Fruit fly (Drosophila melanogaster) whole organism, prepupa: Measurements from ENCODE around the gene NHP2.

ENCODE experiments used
- CG10631 ChIP-seq: fragments of 200-800 bp; sonication (Bioruptor generic); optimal IDR thresholded peaks from 2 replicates; lab custom pipeline; 2016; ENCODE audit warnings: missing biosample characterization, missing genetic modification characterization
- CG10669 ChIP-seq: fragments of 200-800 bp; sonication (Bioruptor generic); optimal IDR thresholded peaks from 3 replicates; lab custom pipeline; 2018; ENCODE audit warnings: missing biosample characterization, mild to moderate bottlenecking, missing genetic modification characterization, moderate library complexity
- CG11762 ChIP-seq: fragments of 200-800 bp; sonication (Bioruptor generic); optimal IDR thresholded peaks from 3 replicates; lab custom pipeline; 2016; ENCODE audit warnings: missing biosample characterization, missing genetic modification characterization; ENCODE audit not compliant: insufficient read depth
- CG11902 ChIP-seq: fragments of 200-800 bp; sonication (Bioruptor generic); optimal IDR thresholded peaks from 3 replicates; lab custom pipeline; 2016; ENCODE audit warnings: missing biosample characterization, missing genetic modification characterization
- CG1621 ChIP-seq: fragments of 200-800 bp; sonication (Bioruptor generic); optimal IDR thresholded peaks from 3 replicates; lab custom pipeline; 2018; ENCODE audit warnings: missing biosample characterization, mild to moderate bottlenecking, missing genetic modification characterization
- CG16779 ChIP-seq: fragments of 200-800 bp; sonication (Bioruptor generic); optimal IDR thresholded peaks from 3 replicates; lab custom pipeline; 2017; ENCODE audit warnings: missing biosample characterization, mild to moderate bottlenecking, missing genetic modification characterization
- CG3032 ChIP-seq: fragments of 200-800 bp; optimal IDR thresholded peaks from 2 replicates; lab custom pipeline; 2019; ENCODE audit warnings: missing biosample characterization, mild to moderate bottlenecking, missing genetic modification characterization, moderate library complexity
- CG31627 ChIP-seq: fragments of 200-800 bp; sonication (Bioruptor generic); optimal IDR thresholded peaks from 3 replicates; lab custom pipeline; 2016; ENCODE audit warnings: missing biosample characterization, missing genetic modification characterization
- CG32006 ChIP-seq: fragments of 200-800 bp; sonication (Bioruptor generic); optimal IDR thresholded peaks from 3 replicates; lab custom pipeline; 2017; ENCODE audit warnings: missing biosample characterization, mild to moderate bottlenecking, missing genetic modification characterization
- CG3919 ChIP-seq: fragments of 200-800 bp; sonication (Bioruptor generic); optimal IDR thresholded peaks from 3 replicates; lab custom pipeline; 2016; ENCODE audit warnings: missing biosample characterization, missing genetic modification characterization
- CG4318 ChIP-seq: fragments of 200-800 bp; sonication (Bioruptor generic); optimal IDR thresholded peaks from 3 replicates; lab custom pipeline; 2017; ENCODE audit warnings: missing biosample characterization, mild to moderate bottlenecking, missing genetic modification characterization
- CG6163 ChIP-seq: fragments of 200-800 bp; sonication (Bioruptor generic); IDR thresholded peaks from 3 replicates; pipeline ENCODE4 v1.3.6; 2022; ENCODE audit warnings: missing biosample characterization, missing genetic modification characterization
- CG6276 ChIP-seq: fragments of 200-800 bp; sonication (Bioruptor generic); optimal IDR thresholded peaks from 2 replicates; lab custom pipeline; 2017; ENCODE audit warnings: missing biosample characterization, mild to moderate bottlenecking, missing genetic modification characterization
- CG6792 ChIP-seq: fragments of 200-800 bp; sonication (Bioruptor generic); optimal IDR thresholded peaks from 3 replicates; lab custom pipeline; 2016; ENCODE audit warnings: missing biosample characterization, missing genetic modification characterization
- CG6854 ChIP-seq: fragments of 200-800 bp; sonication (Bioruptor generic); optimal IDR thresholded peaks from 2 replicates; lab custom pipeline; 2017; ENCODE audit warnings: missing biosample characterization, mild to moderate bottlenecking, missing genetic modification characterization
- CG8119 ChIP-seq: fragments of 200-800 bp; sonication (Bioruptor generic); IDR thresholded peaks from 3 replicates; pipeline ENCODE4 v1.3.6; 2022; ENCODE audit warnings: missing biosample characterization, missing genetic modification characterization
- CG8319 ChIP-seq: fragments of 200-800 bp; sonication (Bioruptor generic); optimal IDR thresholded peaks from 3 replicates; lab custom pipeline; 2016; ENCODE audit warnings: missing biosample characterization, missing genetic modification characterization
- CG8632 ChIP-seq: fragments of 200-800 bp; sonication (Bioruptor generic); optimal IDR thresholded peaks from 3 replicates; lab custom pipeline; 2016; ENCODE audit warnings: missing biosample characterization, missing genetic modification characterization
- CG9139 ChIP-seq: fragments of 200-800 bp; sonication (Bioruptor generic); optimal IDR thresholded peaks from 3 replicates; lab custom pipeline; 2017; ENCODE audit warnings: missing biosample characterization, mild to moderate bottlenecking, missing genetic modification characterization
- Eip75B ChIP-seq: fragments of 200-800 bp; sonication (Bioruptor generic); optimal IDR thresholded peaks from 3 replicates; lab custom pipeline; 2016; ENCODE audit warnings: missing biosample characterization, missing genetic modification characterization
- Eip78C ChIP-seq: fragments of 200-800 bp; sonication (Bioruptor generic); peaks from one replicate; lab custom pipeline; 2016; ENCODE audit warnings: missing biosample characterization, missing genetic modification characterization
- Eip93F ChIP-seq: fragments of 200-800 bp; sonication (Bioruptor generic); optimal IDR thresholded peaks from 2 replicates; lab custom pipeline; 2016; ENCODE audit warnings: missing biosample characterization, mild to moderate bottlenecking, missing genetic modification characterization
- Ets21C ChIP-seq: fragments of 200-800 bp; sonication (Bioruptor generic); optimal IDR thresholded peaks from 3 replicates; lab custom pipeline; 2016; ENCODE audit warnings: missing biosample characterization, missing genetic modification characterization
- Gug ChIP-seq: fragments of 200-800 bp; sonication (Bioruptor generic); IDR thresholded peaks from 2 replicates; pipeline ENCODE4 v1.3.6; 2022; ENCODE audit warnings: missing biosample characterization, missing genetic modification characterization
- Hr38 ChIP-seq: sonication (Bioruptor generic); optimal IDR thresholded peaks from 2 replicates; lab custom pipeline; 2016; ENCODE audit warnings: missing biosample characterization, missing genetic modification characterization
- Hr39 ChIP-seq: fragments of 200-800 bp; sonication (Bioruptor generic); optimal IDR thresholded peaks from 2 replicates; lab custom pipeline; 2016; ENCODE audit warnings: missing biosample characterization, missing genetic modification characterization
- Lpt ChIP-seq: fragments of 200-800 bp; sonication (Bioruptor generic); optimal IDR thresholded peaks from 3 replicates; lab custom pipeline; 2016; ENCODE audit warnings: missing biosample characterization, missing genetic modification characterization
- Met ChIP-seq: fragments of 200-800 bp; sonication (Bioruptor generic); optimal IDR thresholded peaks from 3 replicates; lab custom pipeline; 2016; ENCODE audit warnings: missing biosample characterization, missing genetic modification characterization
- OdsH ChIP-seq: fragments of 200-800 bp; sonication (Bioruptor generic); optimal IDR thresholded peaks from 3 replicates; lab custom pipeline; 2016; ENCODE audit warnings: missing biosample characterization, missing genetic modification characterization
- Sox102F ChIP-seq: fragments of 200-800 bp; sonication (Bioruptor generic); optimal IDR thresholded peaks from 2 replicates; lab custom pipeline; 2016; ENCODE audit warnings: missing biosample characterization, mild to moderate bottlenecking, missing genetic modification characterization
- Sox14 ChIP-seq: fragments of 200-800 bp; sonication (Bioruptor generic); optimal IDR thresholded peaks from 3 replicates; lab custom pipeline; 2016; ENCODE audit warnings: missing biosample characterization, missing genetic modification characterization
- Sox15 ChIP-seq: fragments of 200-800 bp; sonication (Bioruptor generic); optimal IDR thresholded peaks from 3 replicates; lab custom pipeline; 2016; ENCODE audit warnings: missing biosample characterization, missing genetic modification characterization
- acj6 ChIP-seq: fragments of 200-800 bp; sonication (Bioruptor generic); optimal IDR thresholded peaks from 3 replicates; lab custom pipeline; 2016; ENCODE audit warnings: missing biosample characterization, missing genetic modification characterization
- cyc ChIP-seq: fragments of 200-800 bp; sonication (Bioruptor generic); optimal IDR thresholded peaks from 3 replicates; lab custom pipeline; 2016; ENCODE audit warnings: missing biosample characterization, missing genetic modification characterization
- dac ChIP-seq: fragments of 200-800 bp; sonication (Bioruptor generic); optimal IDR thresholded peaks from 2 replicates; lab custom pipeline; 2017; ENCODE audit warnings: missing biosample characterization, mild to moderate bottlenecking, missing genetic modification characterization
- dsx ChIP-seq: fragments of 200-800 bp; optimal IDR thresholded peaks from 3 replicates; lab custom pipeline; 2019; ENCODE audit warnings: missing biosample characterization, mild to moderate bottlenecking, missing genetic modification characterization, moderate library complexity; ENCODE audit not compliant: poor library complexity, severe bottlenecking
- esn ChIP-seq: fragments of 200-800 bp; sonication (Bioruptor generic); optimal IDR thresholded peaks from 2 replicates; lab custom pipeline; 2016; ENCODE audit warnings: missing biosample characterization, mild to moderate bottlenecking, missing genetic modification characterization, moderate library complexity
- fd59A ChIP-seq: fragments of 200-800 bp; sonication (Bioruptor generic); optimal IDR thresholded peaks from 2 replicates; lab custom pipeline; 2017; ENCODE audit warnings: missing biosample characterization, mild to moderate bottlenecking, missing genetic modification characterization, missing genetic modification reagents
- fkh ChIP-seq: fragments of 200-800 bp; sonication (Bioruptor generic); optimal IDR thresholded peaks from 3 replicates; lab custom pipeline; 2017; ENCODE audit warnings: missing biosample characterization, mild to moderate bottlenecking, missing genetic modification characterization, moderate library complexity
- lz ChIP-seq: fragments of 200-800 bp; sonication (Bioruptor generic); optimal IDR thresholded peaks from 3 replicates; lab custom pipeline; 2016; ENCODE audit warnings: missing biosample characterization, missing genetic modification characterization
- net ChIP-seq: fragments of 200-800 bp; sonication (Bioruptor generic); optimal IDR thresholded peaks from 3 replicates; lab custom pipeline; 2016; ENCODE audit warnings: missing biosample characterization, missing genetic modification characterization
- pdm3 ChIP-seq: fragments of 200-800 bp; sonication (Bioruptor generic); optimal IDR thresholded peaks from 3 replicates; lab custom pipeline; 2016; ENCODE audit warnings: missing biosample characterization, missing genetic modification characterization
- salr ChIP-seq, 2 experiments: fragments of 200-800 bp; sonication (Bioruptor generic); optimal IDR thresholded peaks; 3 replicates each; lab custom pipeline; 2016 to 2018; ENCODE audit warnings: missing biosample characterization in 2 of 2, missing genetic modification characterization in 2 of 2, mild to moderate bottlenecking in 1 of 2
- spab ChIP-seq: fragments of 200-800 bp; sonication (Bioruptor generic); optimal IDR thresholded peaks from 2 replicates; lab custom pipeline; 2017; ENCODE audit warnings: missing biosample characterization, mild to moderate bottlenecking, missing genetic modification characterization, missing genetic modification reagents
- ss ChIP-seq, 2 experiments: fragments of 200-800 bp; sonication (Bioruptor generic); optimal IDR thresholded peaks; 2 replicates in 1 of 2; 3 replicates in 1 of 2; lab custom pipeline; 2017 to 2018; ENCODE audit warnings: mild to moderate bottlenecking in 2 of 2, missing biosample characterization in 2 of 2, missing genetic modification characterization in 2 of 2, moderate library complexity in 1 of 2
- topi ChIP-seq: fragments of 200-800 bp; sonication (Bioruptor generic); optimal IDR thresholded peaks from 3 replicates; lab custom pipeline; 2016; ENCODE audit warnings: missing biosample characterization, missing genetic modification characterization

NHP2 gene

dm6 chr3L:14786230-14786850, 15.6 kb downstream of the NHP2 start, which contains the start of the genes bmm and Tdrd3 (continued):
- peak; percentile 84 for TF ChIP-seq acj6 (GFP tag; lab: Kevin White, UChicago)
- TF ChIP-seq Lpt (GFP tag; lab: Kevin White, UChicago): peak; percentile 24
- TF ChIP-seq fkh (GFP tag; lab: Kevin White, UChicago): peak; percentile 91
- TF ChIP-seq CG8632: peak; percentile 84
- TF ChIP-seq lz: peak; percentile 73
- TF ChIP-seq salr (GFP tag; optimal IDR thresholded peaks at IDR 0.05; lab: Kevin White, UChicago): peak; percentile 13 to 82
- peak; percentile 51 for TF ChIP-seq Eip93F (GFP tag; lab: Kevin White, UChicago)
- TF ChIP-seq pdm3 (GFP tag; lab: Kevin White, UChicago): peak; percentile 76
- peak; percentile 76 for TF ChIP-seq CG31627 (GFP tag; lab: Kevin White, UChicago)
- peak; percentile 33 for TF ChIP-seq CG9139 (GFP tag; lab: Kevin White, UChicago)
- TF ChIP-seq cyc (GFP tag; lab: Kevin White, UChicago): peak; percentile 68
- peak; percentile 64 for TF ChIP-seq CG10669 (GFP tag; lab: Kevin White, UChicago)
- peak; percentile 67 for TF ChIP-seq CG6792 (GFP tag; lab: Kevin White, UChicago)
- TF ChIP-seq CG1621 (tag; lab: Kevin White, UChicago): peak; percentile 45
- peak; percentile 83 for TF ChIP-seq CG32006 (GFP tag; lab: Kevin White, UChicago)
- TF ChIP-seq Ets21C (GFP tag; lab: Kevin White, UChicago): peak; percentile 58
- TF ChIP-seq CG3919 (GFP tag; lab: Kevin White, UChicago): peak; percentile 66
- peak; percentile 41 to 65 for TF ChIP-seq ss (GFP tag; optimal IDR thresholded peaks at IDR 0.05; lab: Kevin White, UChicago)
- TF ChIP-seq CG4318 (GFP tag; lab: Kevin White, UChicago): peak; percentile 75
- peak; percentile 83 for TF ChIP-seq CG3032 (tag; lab: Kevin White, UChicago)
- TF ChIP-seq Hr39 (GFP tag; lab: Kevin White, UChicago): peak; percentile 75
- peak; percentile 55 for TF ChIP-seq fd59A
- TF ChIP-seq esn (GFP tag; lab: Kevin White, UChicago): peak; percentile 74
- TF ChIP-seq Gug: peak; percentile 58
- TF ChIP-seq Eip75B (GFP tag; lab: Kevin White, UChicago): peak; percentile 22
- TF ChIP-seq Sox102F (GFP tag; lab: Kevin White, UChicago): peak; percentile 64
- TF ChIP-seq CG6276 (GFP tag; lab: Kevin White, UChicago): peak; percentile 52
- TF ChIP-seq CG6854 (GFP tag; lab: Kevin White, UChicago): peak; percentile 22
- peak; percentile 50 for TF ChIP-seq CG11762 (GFP tag; lab: Kevin White, UChicago)
- TF ChIP-seq Sox14: peak; percentile 60
- peak; percentile 75 for TF ChIP-seq Sox15 (GFP tag; lab: Kevin White, UChicago)
- TF ChIP-seq CG11902 (GFP tag; lab: Kevin White, UChicago): peak; percentile 62

DNA sequence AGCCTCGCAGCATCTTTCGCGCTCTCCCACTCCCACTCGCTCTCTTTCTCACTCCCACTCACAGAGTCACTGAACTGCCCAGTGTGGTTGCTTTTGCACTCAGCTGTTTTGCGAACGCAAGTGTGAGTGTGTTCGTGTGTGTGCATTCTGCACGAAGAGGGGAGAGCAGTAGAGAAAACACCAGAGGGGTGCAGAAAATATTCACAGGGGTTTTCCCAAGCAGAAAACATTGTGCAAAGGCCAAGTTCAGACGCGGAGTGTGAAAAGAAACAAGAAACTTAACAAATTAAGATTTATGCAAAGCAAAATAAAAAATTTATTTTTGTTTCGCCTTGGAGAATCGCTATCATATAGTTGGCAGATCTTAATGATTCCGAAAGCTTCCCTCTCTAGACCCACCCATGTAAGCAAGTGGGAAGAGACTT, 16.5 kb downstream of the NHP2 start:
- TF ChIP-seq CG8319: peak; percentile 69
- TF ChIP-seq topi (GFP tag; lab: Kevin White, UChicago): peak; percentile 66
- TF ChIP-seq Gug: peak; percentile 75
- peak; percentile 86 for TF ChIP-seq CG4318 (GFP tag; lab: Kevin White, UChicago)
- TF ChIP-seq Hr38: no peak
- TF ChIP-seq Met (GFP tag; lab: Kevin White, UChicago): peak; percentile 63
- peak; percentile 56 for TF ChIP-seq spab (GFP tag; lab: Kevin White, UChicago)
- peak; percentile 78 for TF ChIP-seq Sox15 (GFP tag; lab: Kevin White, UChicago)
- peak; percentile 65 for TF ChIP-seq CG8632
- TF ChIP-seq CG31627 (GFP tag; lab: Kevin White, UChicago): peak; percentile 86
- TF ChIP-seq acj6 (GFP tag; lab: Kevin White, UChicago): peak; percentile 78
- peak; percentile 68 for TF ChIP-seq dac (GFP tag; lab: Kevin White, UChicago)
- TF ChIP-seq fd59A: peak; percentile 41
- TF ChIP-seq OdsH (GFP tag; lab: Kevin White, UChicago): peak; percentile 82
- TF ChIP-seq dsx (GFP tag; lab: Kevin White, UChicago): peak; percentile 62
- peak; percentile 66 for TF ChIP-seq CG11762 (GFP tag; lab: Kevin White, UChicago)
- TF ChIP-seq Eip75B (GFP tag; lab: Kevin White, UChicago): peak; percentile 79
- peak; percentile 84 for TF ChIP-seq net (GFP tag; lab: Kevin White, UChicago)
- TF ChIP-seq CG6163 (GFP tag; lab: Robert Waterston, UW): peak; percentile 83
- peak; percentile 42 for TF ChIP-seq CG16779 (tag; lab: Kevin White, UChicago)
- peak; percentile 75 for TF ChIP-seq CG3032 (tag; lab: Kevin White, UChicago)
- peak; percentile 81 for TF ChIP-seq Lpt (GFP tag; lab: Kevin White, UChicago)
- peak; percentile 28 for TF ChIP-seq CG1621 (tag; lab: Kevin White, UChicago)
- peak; percentile 60 for TF ChIP-seq esn (GFP tag; lab: Kevin White, UChicago)
- TF ChIP-seq Eip78C (GFP tag; lab: Kevin White, UChicago): peak; percentile 96
- TF ChIP-seq pdm3 (GFP tag; lab: Kevin White, UChicago): peak; percentile 87
- TF ChIP-seq CG8119 (GFP tag; lab: Robert Waterston, UW): peak; percentile 84
- peak; percentile 79 for TF ChIP-seq CG10631 (GFP tag; lab: Kevin White, UChicago)
- peak; percentile 80 for TF ChIP-seq CG11902 (GFP tag; lab: Kevin White, UChicago)
- peak; percentile 53 for TF ChIP-seq Sox102F (GFP tag; lab: Kevin White, UChicago)
